Worm (Caenorhabditis elegans): ENCODE results near the gene Y45F10B.12.

- TF ChIP-seq ztf-29 (GFP tag; IDR thresholded peaks at IDR 0.05) = no peak
- TF ChIP-seq flt-1 (GFP tag; IDR thresholded peaks at IDR 0.05) = no peak
- no peak for TF ChIP-seq T22C8.4 (GFP tag; IDR thresholded peaks at IDR 0.05)
- no peak for TF ChIP-seq klf-2 (GFP tag; conservative IDR thresholded peaks at IDR 0.05)
- TF ChIP-seq med-1 (GFP tag; optimal IDR thresholded peaks at IDR 0.05; ENCODE audit: insufficient read depth) = no peak
- TF ChIP-seq tab-1 (GFP tag; IDR thresholded peaks at IDR 0.05) = no peak
Observed at ce11 chrIV:13557393-13557792, 29.9 kb upstream of the Y45F10B.12 start.
